Fruit fly (Drosophila melanogaster) whole organism, embryonic: ENCODE data around the gene CG34293.

Source experiments
- Antp ChIP-seq: fragments of 200-800 bp; sonication (Bioruptor generic); optimal IDR thresholded peaks from 3 replicates; lab custom pipeline; 2016; ENCODE audit warnings: missing biosample characterization, missing genetic modification characterization
- BtbVII ChIP-seq: fragments of 200-800 bp; sonication (Bioruptor generic); optimal IDR thresholded peaks from 3 replicates; lab custom pipeline; 2017; ENCODE audit warnings: missing biosample characterization, mild to moderate bottlenecking, missing genetic modification characterization
- CG1024 ChIP-seq: fragments of 200-800 bp; sonication (Bioruptor generic); IDR thresholded peaks from 2 replicates; pipeline ENCODE4 v1.3.6; 2022; ENCODE audit warnings: missing biosample characterization, missing genetic modification characterization
- CG10274 ChIP-seq: fragments of 200-800 bp; sonication (Bioruptor generic); optimal IDR thresholded peaks from 3 replicates; lab custom pipeline; 2017; ENCODE audit warnings: missing biosample characterization, mild to moderate bottlenecking, missing genetic modification characterization
- CG10366 ChIP-seq: fragments of 200-800 bp; sonication (Bioruptor generic); IDR thresholded peaks from 2 replicates; pipeline ENCODE4 v1.3.6; 2022; ENCODE audit warnings: missing biosample characterization, missing genetic modification characterization
- CG10543 ChIP-seq: fragments of 200-800 bp; sonication (Bioruptor generic); optimal IDR thresholded peaks from 3 replicates; lab custom pipeline; 2017; ENCODE audit warnings: missing biosample characterization, mild to moderate bottlenecking, missing genetic modification characterization, moderate library complexity
- CG10979 ChIP-seq: fragments of 200-800 bp; sonication (Bioruptor generic); optimal IDR thresholded peaks from 2 replicates; lab custom pipeline; 2018; ENCODE audit warnings: missing biosample characterization, mild to moderate bottlenecking, missing genetic modification characterization, moderate library complexity
- CG11247 ChIP-seq: fragments of 200-800 bp; sonication (Bioruptor generic); IDR thresholded peaks from 2 replicates; pipeline ENCODE4 v1.3.6; 2022; ENCODE audit warnings: missing biosample characterization, missing genetic modification characterization
- CG12219 ChIP-seq: fragments of 200-800 bp; sonication (Bioruptor generic); optimal IDR thresholded peaks from 3 replicates; lab custom pipeline; 2018; ENCODE audit warnings: missing biosample characterization, mild to moderate bottlenecking, missing genetic modification characterization
- CG13894 ChIP-seq: fragments of 200-800 bp; sonication (Bioruptor generic); optimal IDR thresholded peaks from 3 replicates; lab custom pipeline; 2018; ENCODE audit warnings: missing biosample characterization, mild to moderate bottlenecking, missing genetic modification characterization, moderate library complexity
- CG15601 ChIP-seq: fragments of 200-800 bp; sonication (Bioruptor generic); optimal IDR thresholded peaks from 3 replicates; lab custom pipeline; 2019; ENCODE audit warnings: missing biosample characterization, mild to moderate bottlenecking, missing genetic modification characterization, moderate library complexity
- CG15696 ChIP-seq: fragments of 200-800 bp; sonication (Bioruptor generic); optimal IDR thresholded peaks from 2 replicates; lab custom pipeline; 2019; ENCODE audit warnings: missing biosample characterization, mild to moderate bottlenecking, missing genetic modification characterization, moderate library complexity
- CG18262 ChIP-seq: fragments of 200-800 bp; optimal IDR thresholded peaks from 3 replicates; lab custom pipeline; 2019; ENCODE audit warnings: missing biosample characterization, mild to moderate bottlenecking, missing genetic modification characterization, moderate library complexity
- CG18476 ChIP-seq: fragments of 200-800 bp; sonication (Bioruptor generic); optimal IDR thresholded peaks from 2 replicates; lab custom pipeline; 2016; ENCODE audit warnings: missing biosample characterization, mild to moderate bottlenecking, missing genetic modification characterization
- CG2875 ChIP-seq: fragments of 200-800 bp; sonication (Bioruptor generic); optimal IDR thresholded peaks from 2 replicates; lab custom pipeline; 2017; ENCODE audit warnings: missing biosample characterization, mild to moderate bottlenecking, missing genetic modification characterization, missing genetic modification reagents
- CG32532 ChIP-seq: fragments of 200-800 bp; sonication (Bioruptor generic); IDR thresholded peaks from 2 replicates; pipeline ENCODE4 v1.3.6; 2022; ENCODE audit warnings: missing biosample characterization, missing genetic modification characterization
- CG33213 ChIP-seq: fragments of 200-800 bp; sonication (Bioruptor generic); optimal IDR thresholded peaks from 3 replicates; lab custom pipeline; 2016; ENCODE audit warnings: missing biosample characterization, missing genetic modification characterization
- CG4854 ChIP-seq: fragments of 200-800 bp; sonication (Bioruptor generic); optimal IDR thresholded peaks from 2 replicates; lab custom pipeline; 2016; ENCODE audit warnings: missing biosample characterization, missing genetic modification characterization, inconsistent platforms
- CG6654 ChIP-seq: fragments of 200-800 bp; sonication (Bioruptor generic); optimal IDR thresholded peaks from 2 replicates; lab custom pipeline; 2017; ENCODE audit warnings: missing biosample characterization, mild to moderate bottlenecking, missing genetic modification characterization
- CG7372 ChIP-seq: fragments of 200-800 bp; sonication (Bioruptor generic); IDR thresholded peaks from 2 replicates; pipeline ENCODE4 v1.3.6; 2022; ENCODE audit warnings: missing biosample characterization, missing genetic modification characterization
- CG8281 ChIP-seq: fragments of 200-800 bp; sonication (Bioruptor generic); optimal IDR thresholded peaks from 2 replicates; lab custom pipeline; 2018; ENCODE audit warnings: missing biosample characterization, mild to moderate bottlenecking, missing genetic modification characterization, moderate library complexity
- CG9437 ChIP-seq: fragments of 200-800 bp; sonication (Bioruptor generic); optimal IDR thresholded peaks from 2 replicates; lab custom pipeline; 2018; ENCODE audit warnings: missing biosample characterization, mild to moderate bottlenecking, missing genetic modification characterization
- CG9609 ChIP-seq: fragments of 200-800 bp; sonication (Bioruptor generic); optimal IDR thresholded peaks from 3 replicates; lab custom pipeline; 2016; ENCODE audit warnings: missing biosample characterization, missing genetic modification characterization
- CG9876 ChIP-seq: fragments of 200-800 bp; sonication (Bioruptor generic); optimal IDR thresholded peaks from 2 replicates; lab custom pipeline; 2016; ENCODE audit warnings: missing biosample characterization, missing genetic modification characterization
- CTCF ChIP-seq: fragments of 200-800 bp; sonication (Bioruptor generic); optimal IDR thresholded peaks from 2 replicates; lab custom pipeline; 2017; ENCODE audit warnings: missing biosample characterization, mild to moderate bottlenecking, missing genetic modification characterization, moderate library complexity
- Camta ChIP-seq: fragments of 200-800 bp; sonication (Bioruptor generic); optimal IDR thresholded peaks from 2 replicates; lab custom pipeline; 2016; ENCODE audit warnings: missing biosample characterization, missing genetic modification characterization
- Drgx ChIP-seq: fragments of 200-800 bp; sonication (Bioruptor generic); IDR thresholded peaks from 2 replicates; pipeline ENCODE4 v1.3.6; 2022; ENCODE audit warnings: missing biosample characterization, missing genetic modification characterization
- ERR ChIP-seq: fragments of 200-800 bp; sonication (Bioruptor generic); optimal IDR thresholded peaks from 2 replicates; lab custom pipeline; 2016; ENCODE audit warnings: missing biosample characterization, missing genetic modification characterization
- Hr3 ChIP-seq: fragments of 200-800 bp; sonication (Bioruptor generic); optimal IDR thresholded peaks from 3 replicates; lab custom pipeline; 2016; ENCODE audit warnings: missing biosample characterization, missing genetic modification characterization
- Lhr ChIP-seq: fragments of 200-800 bp; sonication (Bioruptor generic); optimal IDR thresholded peaks from 3 replicates; lab custom pipeline; 2017; ENCODE audit warnings: mild to moderate bottlenecking, missing biosample characterization, missing genetic modification reagents, missing genetic modification characterization
- Nf-YB ChIP-seq: fragments of 200-800 bp; sonication (Bioruptor generic); optimal IDR thresholded peaks from 3 replicates; lab custom pipeline; 2019; ENCODE audit warnings: missing biosample characterization, mild to moderate bottlenecking, missing genetic modification characterization, moderate library complexity
- NfI ChIP-seq: fragments of 200-800 bp; sonication (Bioruptor generic); optimal IDR thresholded peaks from 3 replicates; lab custom pipeline; 2018; ENCODE audit warnings: missing biosample characterization, mild to moderate bottlenecking, missing genetic modification characterization, moderate library complexity
- Optix ChIP-seq: fragments of 200-800 bp; sonication (Bioruptor generic); IDR thresholded peaks from 3 replicates; pipeline ENCODE4 v1.3.6; 2022; ENCODE audit warnings: missing biosample characterization, missing genetic modification characterization
- PHDP ChIP-seq: fragments of 200-800 bp; sonication (Bioruptor generic); optimal IDR thresholded peaks from 3 replicates; lab custom pipeline; 2018; ENCODE audit warnings: missing biosample characterization, mild to moderate bottlenecking, missing genetic modification characterization, moderate library complexity
- Pdp1 ChIP-seq, 2 experiments: fragments of 200-800 bp; sonication (Bioruptor generic); optimal IDR thresholded peaks; 3 replicates each; lab custom pipeline; 2016; ENCODE audit warnings: missing biosample characterization in 2 of 2, missing genetic modification characterization in 2 of 2, mild to moderate bottlenecking in 1 of 2, moderate library complexity in 1 of 2
- YL-1 ChIP-seq: fragments of 200-800 bp; sonication (Bioruptor generic); optimal IDR thresholded peaks from 3 replicates; lab custom pipeline; 2017; ENCODE audit warnings: missing biosample characterization, mild to moderate bottlenecking, missing genetic modification characterization
- ara ChIP-seq: fragments of 200-800 bp; sonication (Bioruptor generic); IDR thresholded peaks from 2 replicates; pipeline ENCODE4 v1.3.6; 2022; ENCODE audit warnings: missing biosample characterization, missing genetic modification characterization
- ci ChIP-seq: fragments of 200-800 bp; sonication (Bioruptor generic); IDR thresholded peaks from 3 replicates; pipeline ENCODE4 v1.3.6; 2022; ENCODE audit warnings: missing biosample characterization, missing genetic modification characterization
- cwo ChIP-seq: fragments of 200-800 bp; sonication (Bioruptor generic); optimal IDR thresholded peaks from 3 replicates; lab custom pipeline; 2017; ENCODE audit warnings: missing biosample characterization, missing genetic modification characterization, mild to moderate bottlenecking, moderate library complexity, missing genetic modification reagents
- dmrt99B ChIP-seq: fragments of 200-800 bp; sonication (Bioruptor generic); optimal IDR thresholded peaks from 2 replicates; lab custom pipeline; 2018; ENCODE audit warnings: missing biosample characterization, mild to moderate bottlenecking, missing genetic modification characterization, moderate library complexity
- gsb-n ChIP-seq: fragments of 200-800 bp; sonication (Bioruptor generic); optimal IDR thresholded peaks from 3 replicates; lab custom pipeline; 2018; ENCODE audit warnings: missing biosample characterization, mild to moderate bottlenecking, missing genetic modification characterization
- ham ChIP-seq: fragments of 200-800 bp; sonication (Bioruptor generic); IDR thresholded peaks from 2 replicates; pipeline ENCODE4 v1.3.6; 2022; ENCODE audit warnings: missing biosample characterization, missing genetic modification characterization
- luna ChIP-seq: fragments of 200-800 bp; sonication (Bioruptor generic); optimal IDR thresholded peaks from 2 replicates; lab custom pipeline; 2016; ENCODE audit warnings: missing biosample characterization, missing genetic modification characterization
- prd ChIP-seq, 3 experiments: fragments of >200 bp in 2 of 3; fragments of 200-800 bp in 1 of 3; sonication (Bioruptor generic) in 1 of 3; optimal IDR thresholded peaks in 2 of 3; IDR thresholded peaks in 1 of 3; 2 replicates in 2 of 3; 3 replicates in 1 of 3; pipeline versions ENCODE4 v1.3.6 to Lab custom; 2017 to 2022; ENCODE audit warnings: missing biosample characterization in 1 of 3, missing genetic modification characterization in 1 of 3
- ranshi ChIP-seq: fragments of 200-800 bp; sonication (Bioruptor generic); IDR thresholded peaks from 2 replicates; pipeline ENCODE4 v1.3.6; 2022; ENCODE audit warnings: missing biosample characterization, missing genetic modification characterization
- repo ChIP-seq: fragments of 200-800 bp; sonication (Bioruptor generic); optimal IDR thresholded peaks from 2 replicates; lab custom pipeline; 2016; ENCODE audit warnings: missing biosample characterization, missing genetic modification characterization
- row ChIP-seq: fragments of 200-800 bp; sonication (Bioruptor generic); IDR thresholded peaks from 3 replicates; pipeline ENCODE4 v1.3.6; 2022; ENCODE audit warnings: missing biosample characterization, missing genetic modification characterization
- sens-2 ChIP-seq: fragments of 200-800 bp; sonication (Bioruptor generic); IDR thresholded peaks from 2 replicates; pipeline ENCODE4 v1.3.6; 2022; ENCODE audit warnings: missing biosample characterization, missing genetic modification characterization
- stc ChIP-seq: fragments of 200-800 bp; sonication (Bioruptor generic); IDR thresholded peaks from 2 replicates; pipeline ENCODE4 v1.3.6; 2022; ENCODE audit warnings: missing biosample characterization, missing genetic modification characterization
- toy ChIP-seq: fragments of 200-800 bp; sonication (Bioruptor generic); IDR thresholded peaks from 2 replicates; pipeline ENCODE4 v1.3.6; 2022; ENCODE audit warnings: missing biosample characterization, missing genetic modification characterization
- unpg ChIP-seq: fragments of 200-800 bp; sonication (Bioruptor generic); optimal IDR thresholded peaks from 3 replicates; lab custom pipeline; 2018; ENCODE audit warnings: missing biosample characterization, mild to moderate bottlenecking, missing genetic modification characterization, moderate library complexity

Gene CG34293

DNA sequence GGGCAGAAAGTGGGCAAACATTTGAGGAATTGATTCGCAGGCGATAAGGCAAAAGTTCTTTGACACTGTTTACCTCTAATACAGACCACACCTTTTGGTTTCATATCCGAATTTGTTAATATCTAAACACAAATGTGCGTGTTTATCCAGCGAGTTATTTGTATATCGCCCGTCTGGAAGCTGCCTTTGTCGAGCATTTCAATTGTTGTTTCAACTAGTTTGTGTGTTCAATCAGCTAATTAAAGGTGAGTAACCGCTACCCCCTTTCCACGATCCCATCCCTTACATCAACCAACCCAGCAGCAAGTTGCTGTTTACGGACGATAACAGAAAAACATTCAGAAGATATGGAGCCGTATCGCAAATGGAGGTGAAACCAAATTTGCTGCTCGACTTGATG, 34.0 kb downstream of the CG34293 start (continued):
- TF ChIP-seq ERR (GFP tag; lab: Kevin White, UChicago) (peak; percentile 47), sens-2 (GFP tag; lab: Robert Waterston, UW) (no peak), CG7372 (GFP tag; lab: Robert Waterston, UW) (no peak), Antp (GFP tag; lab: Kevin White, UChicago) (peak; percentile 5), CG8281 (tag; lab: Kevin White, UChicago) (no peak), CG9437 (GFP tag; lab: Kevin White, UChicago) (no peak), CG9876 (peak; percentile 11), ara (GFP tag; lab: Robert Waterston, UW) (no peak), CG11247 (peak; percentile 48; the same call in 1 of the 2 replicates), ham (no peak), CG10543 (peak; percentile 57), gsb-n (no peak), CG32532 (peak; percentile 43; the same call in 1 of the 2 replicates), CG6654 (GFP tag; lab: Kevin White, UChicago) (no peak), YL-1 (GFP tag; lab: Kevin White, UChicago) (no peak), dmrt99B (tag; lab: Kevin White, UChicago) (peak; percentile 22), CG13894 (tag; lab: Kevin White, UChicago) (peak; percentile 57), CG12219 (GFP tag; lab: Kevin White, UChicago) (peak; percentile 16), unpg (peak; percentile 35), CG10979 (no peak), repo (GFP tag; lab: Kevin White, UChicago) (no peak), CG15601 (tag; lab: Kevin White, UChicago) (peak; percentile 64), Pdp1 (GFP tag; optimal IDR thresholded peaks at IDR 0.05; lab: Kevin White, UChicago) (peak in 1 of 2 experiments; percentile 16), CG2875 (peak; percentile 32), Drgx (GFP tag; lab: Robert Waterston, UW) (no peak), Optix (no peak), luna (peak; percentile 70), CG10366 (GFP tag; lab: Robert Waterston, UW) (no peak), Nf-YB (no peak), row (GFP tag; lab: Robert Waterston, UW) (no peak), toy (GFP tag; lab: Robert Waterston, UW) (peak; percentile 56; the same call in 1 of the 2 replicates), Lhr (no peak), CG33213 (peak; percentile 19), CG4854 (GFP tag; lab: Kevin White, UChicago) (no peak), PHDP (tag; lab: Kevin White, UChicago) (peak; percentile 57), prd (optimal IDR thresholded peaks at IDR 0.05; lab: Kevin White, UChicago) (no peak), prd (GFP tag; IDR thresholded peaks at IDR 0.05; lab: Robert Waterston, UW) (no peak), ranshi (peak; percentile 9; the same call in 1 of the 2 replicates), stc (GFP tag; lab: Robert Waterston, UW) (peak; percentile 25; the same call in 1 of the 2 replicates), CG1024 (GFP tag; lab: Robert Waterston, UW) (no peak), CG9609 (no peak), NfI (GFP tag; lab: Kevin White, UChicago) (peak; percentile 22), BtbVII (GFP tag; lab: Kevin White, UChicago) (peak; percentile 68), cwo (peak; percentile 56), CTCF (GFP tag; lab: Kevin White, UChicago) (no peak), CG18262 (tag; lab: Kevin White, UChicago) (no peak), CG10274 (GFP tag; lab: Kevin White, UChicago) (peak; percentile 25), Hr3 (GFP tag; lab: Kevin White, UChicago) (no peak), CG18476 (GFP tag; lab: Kevin White, UChicago) (no peak), Camta (GFP tag; lab: Kevin White, UChicago) (peak; percentile 39), ci (peak; percentile 58; the same call in 2 of the 3 replicates), CG15696 (tag; lab: Kevin White, UChicago) (no peak)
